Fruit fly (Drosophila melanogaster) whole organism, pupa: ENCODE data around the gene Hs6st.

Experiments used
- CG10348 ChIP-seq: fragments of 200-800 bp; sonication (Bioruptor generic); IDR thresholded peaks from 2 replicates; pipeline ENCODE4 v1.3.6; 2022; ENCODE audit warnings: missing biosample characterization, missing genetic modification characterization
- CG12605 ChIP-seq: fragments of 200-800 bp; sonication (Bioruptor generic); IDR thresholded peaks from 2 replicates; pipeline ENCODE4 v1.3.6; 2022; ENCODE audit warnings: missing biosample characterization, missing genetic modification characterization
- CG13204 ChIP-seq: fragments of 200-800 bp; sonication (Bioruptor generic); optimal IDR thresholded peaks from 2 replicates; lab custom pipeline; 2018; ENCODE audit warnings: missing biosample characterization, mild to moderate bottlenecking, missing genetic modification characterization, moderate library complexity
- CG14655 ChIP-seq: fragments of 200-800 bp; sonication (Bioruptor generic); optimal IDR thresholded peaks from 3 replicates; lab custom pipeline; 2017; ENCODE audit warnings: mild to moderate bottlenecking, missing biosample characterization, missing genetic modification reagents, missing genetic modification characterization
- CG32121 ChIP-seq: fragments of 200-800 bp; sonication (Bioruptor generic); IDR thresholded peaks from 2 replicates; pipeline ENCODE4 v1.3.6; 2022; ENCODE audit warnings: missing biosample characterization, missing genetic modification characterization
- CG4496 ChIP-seq: fragments of 200-800 bp; sonication (Bioruptor generic); IDR thresholded peaks from 3 replicates; pipeline ENCODE4 v1.3.6; 2022; ENCODE audit warnings: missing biosample characterization, missing genetic modification characterization
- CG8301 ChIP-seq: fragments of 200-800 bp; sonication (Bioruptor generic); optimal IDR thresholded peaks from 2 replicates; lab custom pipeline; 2018; ENCODE audit warnings: missing biosample characterization, mild to moderate bottlenecking, missing genetic modification characterization
- CG9948 ChIP-seq: fragments of 200-800 bp; sonication (Bioruptor generic); optimal IDR thresholded peaks from 2 replicates; lab custom pipeline; 2018; ENCODE audit warnings: missing biosample characterization, mild to moderate bottlenecking, missing genetic modification characterization, moderate library complexity
- Pif1B ChIP-seq: fragments of 200-800 bp; sonication (Bioruptor generic); optimal IDR thresholded peaks from 3 replicates; lab custom pipeline; 2016; ENCODE audit warnings: missing biosample characterization, missing genetic modification characterization
- fd96Ca ChIP-seq: fragments of 200-800 bp; sonication (Bioruptor generic); IDR thresholded peaks from 3 replicates; pipeline ENCODE4 v1.3.6; 2022; ENCODE audit warnings: missing biosample characterization, missing genetic modification characterization
- rn ChIP-seq: fragments of 200-800 bp; sonication (Bioruptor generic); IDR thresholded peaks from 2 replicates; pipeline ENCODE4 v1.3.6; 2022; ENCODE audit warnings: missing biosample characterization, missing genetic modification characterization

dm6 chr3R:19888156-19888784, 120.0 kb downstream of the Hs6st start, which contains the start of gene ninaE:
- TF ChIP-seq CG4496 (no peak), CG12605 (GFP tag; lab: Robert Waterston, UW) (no peak), CG32121 (no peak), fd96Ca (GFP tag; lab: Robert Waterston, UW) (no peak), CG9948 (tag; lab: Kevin White, UChicago) (no peak), CG13204 (no peak), CG14655 (no peak), CG8301 (no peak), rn (GFP tag; lab: Robert Waterston, UW) (no peak), Pif1B (no peak), CG10348 (GFP tag; lab: Robert Waterston, UW) (no peak)
